Worm (Caenorhabditis elegans) whole organism, mixed stage, embryonic: ENCODE measurements around the gene mrps-5.

Experiments
- M03D4.4 ChIP-seq: sonication (generic microtip); optimal IDR thresholded peaks from 2 replicates; lab custom pipeline; 2017; ENCODE audit warnings: mild to moderate bottlenecking, missing genetic modification characterization, missing compliant biosample characterization
- bed-3 ChIP-seq: fragments of 200-800 bp; sonication (Bioruptor generic); optimal IDR thresholded peaks from 3 replicates; lab custom pipeline; 2018; ENCODE audit warnings: mild to moderate bottlenecking, missing genetic modification characterization, moderate library complexity, missing compliant biosample characterization
- blmp-1 ChIP-seq: fragments of 150-350 bp; optimal IDR thresholded peaks from 2 replicates; lab custom pipeline; 2014; ENCODE audit warnings: missing biosample characterization, missing genetic modification characterization
- ceh-39 ChIP-seq: fragments of 150-350 bp; optimal IDR thresholded peaks from 2 replicates; lab custom pipeline; 2014; ENCODE audit warnings: missing biosample characterization, missing genetic modification characterization
- ceh-43 ChIP-seq: fragments of 200-800 bp; sonication (Bioruptor generic); optimal IDR thresholded peaks from 2 replicates; lab custom pipeline; 2018; ENCODE audit warnings: mild to moderate bottlenecking, missing genetic modification characterization, moderate library complexity, missing compliant biosample characterization
- ceh-83 ChIP-seq: fragments of 200-800 bp; sonication (Bioruptor generic); optimal IDR thresholded peaks from 2 replicates; lab custom pipeline; 2018; ENCODE audit warnings: mild to moderate bottlenecking, missing genetic modification characterization, missing compliant biosample characterization
- ces-1 ChIP-seq: fragments of 150-350 bp; optimal IDR thresholded peaks from 2 replicates; lab custom pipeline; 2014; ENCODE audit warnings: missing biosample characterization, missing genetic modification reagents, missing genetic modification characterization
- cnd-1 ChIP-seq: fragments of 200-800 bp; sonication (Bioruptor generic); optimal IDR thresholded peaks from 2 replicates; lab custom pipeline; 2018; ENCODE audit warnings: mild to moderate bottlenecking, missing genetic modification characterization, missing compliant biosample characterization
- drap-1 ChIP-seq: fragments of 200-800 bp; sonication (Bioruptor generic); optimal IDR thresholded peaks from 3 replicates; lab custom pipeline; 2018; ENCODE audit warnings: mild to moderate bottlenecking, missing genetic modification characterization, missing compliant biosample characterization
- elt-1 ChIP-seq: sonication (generic microtip); optimal IDR thresholded peaks from 2 replicates; lab custom pipeline; 2017; ENCODE audit warnings: missing genetic modification characterization, mild to moderate bottlenecking, missing compliant biosample characterization, antibody characterized with exemption, moderate library complexity, borderline replicate concordance; ENCODE audit not compliant: insufficient read depth
- elt-3 ChIP-seq: fragments of 150-350 bp; optimal IDR thresholded peaks from 2 replicates; lab custom pipeline; 2014; ENCODE audit warnings: missing biosample characterization, missing genetic modification characterization
- flh-1 ChIP-seq: fragments of 200-800 bp; sonication (Bioruptor generic); optimal IDR thresholded peaks from 2 replicates; lab custom pipeline; 2018; ENCODE audit warnings: mild to moderate bottlenecking, missing genetic modification characterization, moderate library complexity, missing compliant biosample characterization
- ham-2 ChIP-seq: fragments of 200-800 bp; sonication (Bioruptor generic); optimal IDR thresholded peaks from 2 replicates; lab custom pipeline; 2018; ENCODE audit warnings: mild to moderate bottlenecking, missing genetic modification characterization, missing compliant biosample characterization
- hlh-1 ChIP-seq: fragments of 150-350 bp; optimal IDR thresholded peaks from 2 replicates; lab custom pipeline; 2014; ENCODE audit warnings: missing biosample characterization, missing genetic modification reagents, missing genetic modification characterization
- lin-13 ChIP-seq: fragments of 150-350 bp; optimal IDR thresholded peaks from 2 replicates; lab custom pipeline; 2014; ENCODE audit warnings: missing biosample characterization, missing genetic modification characterization
- lin-32 ChIP-seq: fragments of 200-800 bp; sonication (Bioruptor generic); optimal IDR thresholded peaks from 2 replicates; lab custom pipeline; 2018; ENCODE audit warnings: mild to moderate bottlenecking, missing genetic modification characterization, missing compliant biosample characterization
- lsy-2 ChIP-seq: fragments of 150-350 bp; optimal IDR thresholded peaks from 2 replicates; lab custom pipeline; 2014; ENCODE audit warnings: missing biosample characterization, missing genetic modification characterization
- mab-5 ChIP-seq: fragments of 150-350 bp; optimal IDR thresholded peaks from 2 replicates; lab custom pipeline; 2014; ENCODE audit warnings: missing biosample characterization, missing genetic modification characterization
- mep-1 ChIP-seq: fragments of 150-350 bp; optimal IDR thresholded peaks from 2 replicates; lab custom pipeline; 2017; ENCODE audit warnings: missing biosample characterization, missing genetic modification reagents, missing genetic modification characterization, inconsistent platforms
- mls-2 ChIP-seq: sonication (generic microtip); optimal IDR thresholded peaks from 2 replicates; lab custom pipeline; 2016; ENCODE audit warnings: mild to moderate bottlenecking, missing genetic modification characterization, moderate library complexity, missing compliant biosample characterization
- nhr-12 ChIP-seq: fragments of 150-350 bp; optimal IDR thresholded peaks from 2 replicates; lab custom pipeline; 2014; ENCODE audit warnings: missing biosample characterization, missing genetic modification characterization
- nhr-2 ChIP-seq: fragments of 150-350 bp; optimal IDR thresholded peaks from 2 replicates; lab custom pipeline; 2014; ENCODE audit warnings: missing biosample characterization, missing genetic modification characterization
- nhr-237 ChIP-seq: fragments of 150-350 bp; optimal IDR thresholded peaks from 2 replicates; lab custom pipeline; 2014; ENCODE audit warnings: missing biosample characterization, missing genetic modification characterization
- nhr-28 ChIP-seq: fragments of 150-350 bp; optimal IDR thresholded peaks from 2 replicates; lab custom pipeline; 2014; ENCODE audit warnings: missing biosample characterization, missing genetic modification characterization
- pha-4 ChIP-seq: fragments of 150-350 bp; optimal IDR thresholded peaks from 2 replicates; lab custom pipeline; 2018; ENCODE audit warnings: missing biosample characterization, missing genetic modification reagents, missing genetic modification characterization
- snpc-4 ChIP-seq: fragments of 150-350 bp; optimal IDR thresholded peaks from 2 replicates; lab custom pipeline; 2014; ENCODE audit warnings: missing biosample characterization, missing genetic modification characterization
- sptf-1 ChIP-seq: sonication (generic microtip); optimal IDR thresholded peaks from 2 replicates; lab custom pipeline; 2017; ENCODE audit warnings: mild to moderate bottlenecking, missing genetic modification characterization, moderate library complexity, missing compliant biosample characterization
- tbx-8 ChIP-seq: fragments of 200-800 bp; sonication (Bioruptor generic); optimal IDR thresholded peaks from 2 replicates; lab custom pipeline; 2018; ENCODE audit warnings: mild to moderate bottlenecking, missing genetic modification characterization, moderate library complexity, missing compliant biosample characterization
- unc-120 ChIP-seq: sonication (generic microtip); optimal IDR thresholded peaks from 2 replicates; lab custom pipeline; 2017; ENCODE audit warnings: missing genetic modification characterization, missing compliant biosample characterization; ENCODE audit not compliant: poor library complexity, severe bottlenecking
- unc-39 ChIP-seq: fragments of 150-350 bp; optimal IDR thresholded peaks from 2 replicates; lab custom pipeline; 2014; ENCODE audit warnings: missing biosample characterization, missing genetic modification characterization
- unc-62 ChIP-seq: fragments of 150-350 bp; optimal IDR thresholded peaks from 2 replicates; lab custom pipeline; 2014; ENCODE audit warnings: missing biosample characterization, missing genetic modification reagents, missing genetic modification characterization
- zip-8 ChIP-seq: fragments of 150-350 bp; optimal IDR thresholded peaks from 2 replicates; lab custom pipeline; 2014; ENCODE audit warnings: missing biosample characterization, missing genetic modification characterization
- ztf-11 ChIP-seq: fragments of 150-350 bp; optimal IDR thresholded peaks from 2 replicates; lab custom pipeline; 2014; ENCODE audit warnings: missing biosample characterization, missing genetic modification characterization

The mrps-5 gene

ce11 chrV:12564902-12565301, 1.6 kb downstream of the mrps-5 start:
- no peak for TF ChIP-seq drap-1 (GFP tag; lab: Kevin White, UChicago)
- TF ChIP-seq ceh-43 (GFP tag; lab: Kevin White, UChicago): no peak
- no peak for TF ChIP-seq unc-39
- TF ChIP-seq snpc-4: no peak
- TF ChIP-seq M03D4.4 (tag; lab: Kevin White, UChicago): no peak
- TF ChIP-seq sptf-1 (tag; lab: Kevin White, UChicago): no peak
- TF ChIP-seq bed-3 (GFP tag; lab: Kevin White, UChicago): no peak
- no peak for TF ChIP-seq blmp-1
- TF ChIP-seq pha-4 (tag; lab: Kevin White, UChicago): no peak
- TF ChIP-seq nhr-28 (tag; lab: Kevin White, UChicago): no peak
- TF ChIP-seq elt-1 (tag; lab: Kevin White, UChicago): no peak
- no peak for TF ChIP-seq lin-13
- no peak for TF ChIP-seq unc-120 (tag; lab: Kevin White, UChicago)
- no peak for TF ChIP-seq unc-62 (GFP tag; lab: Kevin White, UChicago)
- no peak for TF ChIP-seq lin-32
- no peak for TF ChIP-seq mep-1
- TF ChIP-seq nhr-2 (tag; lab: Kevin White, UChicago): no peak
- no peak for TF ChIP-seq ces-1 (GFP tag; lab: Kevin White, UChicago)
- no peak for TF ChIP-seq tbx-8
- TF ChIP-seq nhr-12 (tag; lab: Kevin White, UChicago): no peak

- no peak for TF ChIP-seq zip-8 (tag; lab: Kevin White, UChicago)
- no peak for TF ChIP-seq snpc-4
- TF ChIP-seq unc-39: no peak
- TF ChIP-seq nhr-2 (tag; lab: Kevin White, UChicago): no peak
- TF ChIP-seq lin-32: no peak
- TF ChIP-seq mep-1: no peak
- no peak for TF ChIP-seq M03D4.4 (tag; lab: Kevin White, UChicago)
- TF ChIP-seq flh-1 (GFP tag; lab: Kevin White, UChicago): no peak
Observed at ce11 chrV:12567312-12567711, 4.0 kb downstream of the mrps-5 start.

ce11 chrV:12567850-12568249, 4.6 kb downstream of the mrps-5 start, which contains the start of gene E02A10.4:
TSS of gene E02A10.4 (minus strand) at chrV:12567950.
- TF ChIP-seq snpc-4 (no peak), lsy-2 (tag; lab: Kevin White, UChicago) (no peak), nhr-28 (tag; lab: Kevin White, UChicago) (no peak), ceh-39 (tag; lab: Kevin White, UChicago) (no peak), mep-1 (no peak), nhr-12 (tag; lab: Kevin White, UChicago) (no peak), M03D4.4 (tag; lab: Kevin White, UChicago) (no peak), nhr-237 (tag; lab: Kevin White, UChicago) (no peak), ces-1 (GFP tag; lab: Kevin White, UChicago) (no peak), ztf-11 (no peak)

DNA sequence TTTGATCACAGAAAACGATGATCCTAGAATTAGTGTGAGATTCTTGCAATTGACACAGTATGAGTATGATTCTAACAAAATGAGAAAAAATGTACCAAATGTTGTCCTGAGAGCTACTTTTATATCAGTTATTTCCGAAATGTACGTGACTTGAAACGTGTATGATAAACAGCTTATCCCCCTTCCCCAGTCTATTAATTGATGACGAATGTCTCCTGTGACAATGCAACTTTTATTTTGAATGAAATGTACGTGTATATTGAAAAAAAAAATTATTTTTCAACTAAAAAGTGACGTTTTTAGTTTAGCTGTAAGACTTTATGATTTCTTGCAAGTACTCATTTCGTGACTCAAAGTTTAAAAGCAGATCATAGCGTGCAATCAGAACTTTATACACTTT, 7.0 kb downstream of the mrps-5 start:
- TF ChIP-seq ceh-39 (tag; lab: Kevin White, UChicago) (no peak), elt-1 (tag; lab: Kevin White, UChicago) (no peak), tbx-8 (no peak), mep-1 (no peak), unc-120 (tag; lab: Kevin White, UChicago) (no peak), M03D4.4 (tag; lab: Kevin White, UChicago) (no peak), pha-4 (tag; lab: Kevin White, UChicago) (no peak), hlh-1 (tag; lab: Kevin White, UChicago) (no peak), elt-3 (tag; lab: Kevin White, UChicago) (no peak), unc-62 (GFP tag; lab: Kevin White, UChicago) (no peak)

ce11 chrV:12575846-12576245, 12.6 kb downstream of the mrps-5 start:
- TF ChIP-seq tbx-8 (no peak), ces-1 (GFP tag; lab: Kevin White, UChicago) (no peak), zip-8 (tag; lab: Kevin White, UChicago) (no peak), unc-39 (no peak), ceh-39 (tag; lab: Kevin White, UChicago) (no peak), ceh-83 (no peak), unc-62 (GFP tag; lab: Kevin White, UChicago) (no peak), lin-13 (no peak), bed-3 (GFP tag; lab: Kevin White, UChicago) (no peak), mab-5 (no peak), hlh-1 (tag; lab: Kevin White, UChicago) (no peak), ham-2 (no peak), blmp-1 (no peak), nhr-2 (tag; lab: Kevin White, UChicago) (no peak), mls-2 (tag; lab: Kevin White, UChicago) (no peak), cnd-1 (tag; lab: Kevin White, UChicago) (no peak), mep-1 (no peak), nhr-12 (tag; lab: Kevin White, UChicago) (no peak)
